Fruit fly (Drosophila melanogaster) Kc167 (cell line): Measurements from ENCODE around the gene Cpr62Bc.

Experiments used
- psq ChIP-seq: fragments of >200 bp; optimal IDR thresholded peaks from 2 replicates; lab custom pipeline; 2017; ENCODE audit warnings: missing external identifiers
- ttk ChIP-seq: sonication (Bioruptor generic); optimal IDR thresholded peaks from 2 replicates; lab custom pipeline; 2017; ENCODE audit warnings: missing external identifiers

dm6 chr3L:1868841-1869240, 27.0 kb upstream of the Cpr62Bc start:
- no peak for TF ChIP-seq ttk (lab: Kevin White, UChicago)
- no peak for TF ChIP-seq psq (lab: Kevin White, UChicago)
